Worm (Caenorhabditis elegans) whole organism, late embryonic: ENCODE data around the gene T05A8.1.
"Not testable (repeated sequence)": the region's sequence is repeated elsewhere in the genome, so short reads cannot be mapped to it uniquely, and the experiment has no call there.

Experiments used
- ceh-6 ChIP-seq: fragments of 200-800 bp; sonication (Bioruptor generic); optimal IDR thresholded peaks from 2 replicates; lab custom pipeline; 2018; ENCODE audit warnings: mild to moderate bottlenecking, missing genetic modification characterization, missing compliant biosample characterization
- madf-2 ChIP-seq: sonication (generic microtip); optimal IDR thresholded peaks from 2 replicates; lab custom pipeline; 2017; ENCODE audit warnings: missing genetic modification characterization, missing compliant biosample characterization
- pat-9 ChIP-seq: fragments of 200-800 bp; sonication (Bioruptor generic); optimal IDR thresholded peaks from 2 replicates; lab custom pipeline; 2018; ENCODE audit warnings: mild to moderate bottlenecking, missing genetic modification characterization, moderate library complexity, missing compliant biosample characterization
- pax-1 ChIP-seq: fragments of 150-350 bp; optimal IDR thresholded peaks from 2 replicates; lab custom pipeline; 2014; ENCODE audit warnings: missing biosample characterization, missing genetic modification characterization
- sox-4 ChIP-seq: sonication (generic microtip); optimal IDR thresholded peaks from 2 replicates; lab custom pipeline; 2017; ENCODE audit warnings: mild to moderate bottlenecking, missing genetic modification characterization, inconsistent platforms, missing compliant biosample characterization

DNA sequence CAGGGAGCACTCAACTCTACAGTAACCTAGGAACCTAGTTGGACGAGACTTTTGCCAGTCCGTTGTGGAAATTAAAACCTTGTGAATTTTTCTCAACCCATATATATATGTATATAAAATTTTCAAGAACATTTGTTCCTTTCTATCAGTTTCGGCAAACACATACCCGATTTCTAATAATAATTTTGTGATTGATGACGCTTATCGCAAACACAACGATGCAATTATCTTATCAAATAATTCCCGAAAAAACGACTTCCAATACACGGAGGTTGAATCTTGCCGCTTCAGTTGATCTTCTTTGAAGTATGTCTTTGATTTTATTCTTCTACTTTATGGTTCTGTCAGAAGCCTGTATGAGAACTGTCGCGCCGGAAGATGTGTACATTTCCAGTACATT lies 44.8 kb downstream of the T05A8.1 start, which contains the start of gene F22E5.2:
- TF ChIP-seq madf-2 (tag; lab: Kevin White, UChicago); pat-9 (tag; lab: Kevin White, UChicago); sox-4; pax-1 (tag; lab: Kevin White, UChicago); ceh-6 (GFP tag; lab: Kevin White, UChicago): not testable (repeated sequence)
